Worm (Caenorhabditis elegans) whole organism, L4/young adult: ENCODE results near the gene gst-5.

Experiments
- W03F9.2 ChIP-seq: fragments of 150-350 bp; optimal IDR thresholded peaks from 2 replicates; lab custom pipeline; 2014; ENCODE audit warnings: missing biosample characterization, missing genetic modification characterization
- dao-5 ChIP-seq: sonication (generic microtip); optimal IDR thresholded peaks from 2 replicates; lab custom pipeline; 2016; ENCODE audit warnings: missing genotype, missing genetic modification characterization, moderate library complexity, missing compliant biosample characterization
- him-1 ChIP-seq: sonication (generic microtip); optimal IDR thresholded peaks from 2 replicates; lab custom pipeline; 2016; ENCODE audit warnings: missing genotype, missing genetic modification reagents, missing genetic modification characterization, missing compliant biosample characterization

DNA sequence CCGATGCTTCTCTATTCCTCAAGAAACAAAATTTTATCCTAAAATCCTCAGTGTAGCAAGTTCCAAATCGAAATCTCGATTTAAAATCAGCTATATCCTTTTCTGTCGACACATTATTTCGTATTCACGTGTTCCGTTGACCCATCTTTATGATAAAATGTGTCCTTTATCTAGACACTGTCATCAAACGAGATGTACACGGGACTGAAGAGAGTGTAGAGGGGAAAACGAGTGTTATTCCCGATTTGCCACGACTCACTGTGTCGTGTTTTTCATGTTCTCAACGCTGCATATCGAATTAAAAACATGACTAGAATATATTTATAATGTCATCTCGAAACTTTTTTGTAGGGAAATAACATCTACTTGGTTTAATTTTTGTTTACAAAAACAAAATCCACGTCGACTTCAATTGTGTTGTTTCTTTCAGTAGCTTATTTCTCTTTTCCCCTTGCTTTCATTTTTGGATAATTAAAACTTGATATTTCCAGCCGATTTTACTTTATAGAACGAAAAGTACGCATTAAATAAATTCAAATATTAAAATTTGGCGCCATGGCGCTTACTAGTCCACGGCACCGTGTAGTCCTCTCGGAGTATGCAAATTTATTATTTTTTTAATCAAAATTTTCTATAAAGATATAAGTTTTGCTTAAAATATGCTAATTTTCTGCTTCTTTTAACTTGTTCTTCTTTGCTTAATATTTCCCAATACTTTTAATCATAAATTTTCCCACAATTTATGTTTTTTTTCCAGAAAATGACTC is 24.2 kb upstream of the gst-5 start, which contains the start of gene metr-1:
- TF ChIP-seq him-1 = no peak
- peak; percentile 39 for TF ChIP-seq W03F9.2 (tag; lab: Kevin White, UChicago)
- TF ChIP-seq dao-5 (tag; lab: Kevin White, UChicago) = no peak
